Fruit fly (Drosophila melanogaster): Measurements from ENCODE around the gene Dmtn.

- TF ChIP-seq CTCF (optimal IDR thresholded peaks at IDR 0.05) (no peak), CG8478 (optimal IDR thresholded peaks at IDR 0.05) (no peak)
Measured at dm6 chr3R:6348943-6349342, 56.8 kb downstream of the Dmtn start, which contains the start of gene Hr83.

All from S2 (cell line).